Worm (Caenorhabditis elegans) whole organism, late embryonic: ENCODE data around the gene srx-46.

Source experiments
- hlh-15 ChIP-seq: sonication (generic microtip); optimal IDR thresholded peaks from 2 replicates; lab custom pipeline; 2016; ENCODE audit warnings: missing genetic modification characterization, missing compliant biosample characterization
- pat-9 ChIP-seq: fragments of 200-800 bp; sonication (Bioruptor generic); optimal IDR thresholded peaks from 2 replicates; lab custom pipeline; 2018; ENCODE audit warnings: mild to moderate bottlenecking, missing genetic modification characterization, moderate library complexity, missing compliant biosample characterization
- unc-42 ChIP-seq: sonication (generic microtip); optimal IDR thresholded peaks from 2 replicates; lab custom pipeline; 2016; ENCODE audit warnings: missing genotype, missing genetic modification characterization, missing compliant biosample characterization
- ztf-16 ChIP-seq: sonication (generic microtip); optimal IDR thresholded peaks from 2 replicates; lab custom pipeline; 2017; ENCODE audit warnings: missing genetic modification characterization, missing compliant biosample characterization

DNA sequence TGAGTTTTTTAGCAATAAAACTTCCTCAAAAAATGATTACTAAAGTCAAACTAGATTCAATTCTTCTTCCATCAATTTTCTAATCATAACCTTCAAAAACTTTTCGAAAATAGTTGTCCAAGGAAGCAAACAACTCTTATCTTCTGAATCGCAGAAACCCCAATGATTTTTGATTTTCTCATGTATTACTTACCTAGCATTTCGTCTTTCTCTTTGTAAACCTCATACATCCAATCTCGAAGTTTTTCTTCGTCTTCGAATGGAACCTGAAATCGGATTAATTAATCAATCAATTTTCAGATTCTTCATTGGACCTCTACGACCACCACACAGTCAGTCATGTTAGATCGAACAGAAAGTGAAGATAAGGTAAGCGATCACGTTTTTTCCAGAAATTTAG, 24.4 kb upstream of the srx-46 start, which contains the start of gene K07B1.4:
- TF ChIP-seq ztf-16 (tag; lab: Kevin White, UChicago) (no peak), hlh-15 (tag; lab: Kevin White, UChicago) (no peak), unc-42 (tag; lab: Kevin White, UChicago) (no peak), pat-9 (tag; lab: Kevin White, UChicago) (no peak)
